Worm (Caenorhabditis elegans) whole organism, midembryonic: Measurements from ENCODE around the gene abhd-5.2.
A peak's percentile ranks its signal among the peaks of the same experiment; 100 is the strongest.

Source experiments
- T22C8.4 ChIP-seq: fragments of 200-800 bp; sonication (Bioruptor generic); IDR thresholded peaks from 2 replicates; pipeline ENCODE4 v1.3.6; 2022; ENCODE audit warnings: missing genetic modification characterization, missing compliant biosample characterization
- cog-1 ChIP-seq: sonication (generic microtip); optimal IDR thresholded peaks from 2 replicates; lab custom pipeline; 2016; ENCODE audit warnings: missing genetic modification characterization, missing compliant biosample characterization
- flt-1 ChIP-seq: fragments of 200-800 bp; sonication (Bioruptor generic); IDR thresholded peaks from 2 replicates; pipeline ENCODE4 v1.3.6; 2022; ENCODE audit warnings: missing genetic modification characterization, missing compliant biosample characterization
- klf-2 ChIP-seq: fragments of 200-800 bp; sonication (Bioruptor generic); conservative IDR thresholded peaks from 2 replicates; pipeline ENCODE4 v1.3.6; 2022; ENCODE audit warnings: missing genetic modification reagents, missing genetic modification characterization, missing compliant biosample characterization
- med-1 ChIP-seq: sonication (generic microtip); optimal IDR thresholded peaks from 2 replicates; lab custom pipeline; 2017; ENCODE audit warnings: missing genetic modification characterization, mild to moderate bottlenecking, missing compliant biosample characterization, antibody characterized with exemption, missing genetic modification reagents; ENCODE audit not compliant: insufficient read depth
- ref-1 ChIP-seq: fragments of 200-800 bp; sonication (Bioruptor generic); conservative IDR thresholded peaks from 2 replicates; pipeline ENCODE4 v1.3.6; 2022; ENCODE audit warnings: missing genetic modification reagents, missing genetic modification characterization, missing compliant biosample characterization
- tab-1 ChIP-seq: fragments of 200-800 bp; sonication (Bioruptor generic); IDR thresholded peaks from 2 replicates; pipeline ENCODE4 v1.3.6; 2022; ENCODE audit warnings: missing genetic modification characterization, missing compliant biosample characterization
- ztf-23 ChIP-seq: fragments of 200-800 bp; sonication (Bioruptor generic); IDR thresholded peaks from 2 replicates; pipeline ENCODE4 v1.3.6; 2022; ENCODE audit warnings: missing genetic modification reagents, missing genetic modification characterization, missing compliant biosample characterization
- ztf-29 ChIP-seq: fragments of 200-800 bp; sonication (Bioruptor generic); IDR thresholded peaks from 2 replicates; pipeline ENCODE4 v1.3.6; 2022; ENCODE audit warnings: missing genetic modification reagents, missing genetic modification characterization, missing compliant biosample characterization

abhd-5.2 gene

DNA sequence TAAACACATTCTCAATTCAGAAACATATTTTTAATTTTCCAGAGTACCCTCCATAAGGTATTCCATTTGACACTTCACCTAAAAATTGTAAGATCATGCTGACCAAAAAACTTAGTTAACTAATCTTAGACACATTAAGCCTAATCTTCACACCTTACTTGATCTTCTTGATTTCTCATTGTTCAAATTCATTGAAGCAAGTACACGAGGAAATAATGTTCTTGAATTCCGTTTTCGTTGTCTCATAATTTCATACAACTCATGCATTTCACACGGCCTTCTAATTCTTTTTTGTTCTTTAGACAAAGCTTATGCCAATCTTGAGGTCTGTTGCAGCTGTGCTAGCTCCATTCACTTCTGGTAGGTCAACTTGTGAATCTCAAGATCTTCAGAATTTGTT lies 27.5 kb downstream of the abhd-5.2 start, which contains the start of gene srd-33:
Gene srd-33 (plus strand): TSS at position 301 of the 400 bp plus-strand sequence.
- no peak for TF ChIP-seq ref-1 (GFP tag; lab: Robert Waterston, UW)

DNA sequence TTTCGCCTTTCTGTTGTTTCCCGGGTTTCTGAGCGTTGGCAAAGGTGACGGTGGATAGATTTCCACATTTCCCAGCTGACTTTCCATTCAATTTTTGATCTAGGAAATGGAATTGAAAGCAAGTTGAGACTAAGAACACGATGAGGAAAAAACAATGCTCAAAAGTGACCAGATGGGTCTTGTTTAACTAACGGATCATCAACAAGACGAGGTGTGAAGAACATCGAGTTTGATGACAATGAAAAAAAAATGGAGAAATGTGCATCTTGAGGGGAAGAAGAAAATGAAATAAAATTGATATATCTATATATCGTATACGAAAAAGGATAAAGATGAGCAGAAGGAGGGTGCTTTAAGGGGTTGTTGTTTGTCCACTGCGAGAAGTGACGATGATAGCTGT lies 33.1 kb downstream of the abhd-5.2 start, which contains the start of gene T19H12.6:
Gene T19H12.6 (minus strand): TSS at position 101 of the 400 bp plus-strand sequence.
- TF ChIP-seq ztf-23 (GFP tag; lab: Robert Waterston, UW) = no peak
- TF ChIP-seq ztf-29 (GFP tag; lab: Robert Waterston, UW) = no peak
- TF ChIP-seq T22C8.4 (GFP tag; lab: Robert Waterston, UW) = no peak

DNA sequence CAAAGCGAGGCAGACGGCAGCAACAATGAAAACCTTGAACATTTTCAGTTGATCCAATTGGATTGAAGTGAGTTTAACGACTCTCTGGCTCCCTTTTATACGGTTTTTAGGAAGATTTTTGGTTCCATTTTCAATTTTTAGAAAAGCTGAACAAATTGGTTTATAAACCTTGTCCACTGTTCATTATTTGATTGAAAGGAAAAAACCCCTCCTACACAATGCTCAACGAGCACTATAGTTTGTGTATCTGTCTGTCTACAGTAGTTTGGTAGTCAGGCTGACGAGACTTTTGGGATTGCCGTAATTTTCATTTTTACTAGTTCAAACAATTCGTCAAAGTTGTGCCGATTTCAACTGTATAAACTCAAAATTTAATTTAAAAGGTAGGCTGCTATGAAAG lies 34.8 kb downstream of the abhd-5.2 start, which contains the start of gene T19H12.15:
Gene T19H12.15 (minus strand): TSS at position 101 of the 400 bp plus-strand sequence.
- no peak for TF ChIP-seq ref-1 (GFP tag; lab: Robert Waterston, UW)
- no peak for TF ChIP-seq flt-1 (GFP tag; lab: Robert Waterston, UW)
- no peak for TF ChIP-seq tab-1 (GFP tag; lab: Robert Waterston, UW)
- TF ChIP-seq med-1 (GFP tag; lab: Kevin White, UChicago) = no peak
- TF ChIP-seq ztf-29 (GFP tag; lab: Robert Waterston, UW) = no peak
- TF ChIP-seq ztf-23 (GFP tag; lab: Robert Waterston, UW) = no peak

DNA sequence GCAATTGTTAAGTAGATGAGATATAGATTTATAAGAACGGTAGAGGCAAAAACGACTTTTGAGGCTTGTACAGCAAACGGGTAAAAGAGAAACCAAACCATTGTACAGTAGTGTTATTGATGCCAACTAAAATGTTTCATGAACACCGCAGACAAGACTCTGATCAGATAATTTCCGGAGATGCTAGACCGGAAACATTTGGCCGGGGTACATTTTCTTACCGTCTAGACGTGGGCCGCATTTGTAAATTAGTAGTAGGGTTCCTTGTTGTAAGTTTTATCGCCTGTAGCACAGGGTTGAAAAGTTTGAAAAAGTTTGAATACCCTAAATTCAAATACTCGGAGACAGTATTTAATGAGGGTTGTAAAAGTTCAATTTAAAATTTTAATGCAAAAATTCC lies 36.9 kb downstream of the abhd-5.2 start, which contains the start of gene str-32:
Gene str-32 (minus strand): TSS at position 101 of the 400 bp plus-strand sequence.
- TF ChIP-seq med-1 (GFP tag; lab: Kevin White, UChicago) (no peak), T22C8.4 (GFP tag; lab: Robert Waterston, UW) (no peak), tab-1 (GFP tag; lab: Robert Waterston, UW) (no peak), klf-2 (no peak), flt-1 (GFP tag; lab: Robert Waterston, UW) (no peak), ztf-23 (GFP tag; lab: Robert Waterston, UW) (no peak), ztf-29 (GFP tag; lab: Robert Waterston, UW) (no peak), ref-1 (GFP tag; lab: Robert Waterston, UW) (no peak), cog-1 (tag; lab: Kevin White, UChicago) (no peak)

DNA sequence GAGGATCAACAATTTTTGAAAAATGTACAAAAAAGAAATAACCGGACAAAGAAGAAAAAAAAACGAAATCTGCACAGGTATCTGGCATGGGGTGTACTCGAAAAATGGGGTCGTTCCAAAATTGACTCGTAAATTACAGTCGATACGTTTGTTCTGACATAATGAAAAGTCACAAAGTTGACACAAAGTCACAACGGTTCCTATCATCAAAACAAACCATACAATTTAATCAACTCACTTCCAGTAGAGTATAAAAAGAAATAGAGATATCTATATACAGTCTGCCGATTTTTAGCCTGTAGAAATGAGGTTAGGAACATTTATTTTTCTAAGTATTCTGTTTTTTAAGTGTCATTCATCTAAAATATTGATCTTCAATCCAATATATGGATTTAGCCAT lies 40.0 kb downstream of the abhd-5.2 start, which contains the start of gene T19H12.12:
Gene T19H12.12 (plus strand): TSS at position 301 of the 400 bp plus-strand sequence.
- TF ChIP-seq med-1 (GFP tag; lab: Kevin White, UChicago) (no peak), flt-1 (GFP tag; lab: Robert Waterston, UW) (no peak), ztf-29 (GFP tag; lab: Robert Waterston, UW) (no peak), tab-1 (GFP tag; lab: Robert Waterston, UW) (no peak), ref-1 (GFP tag; lab: Robert Waterston, UW) (no peak), klf-2 (no peak), ztf-23 (GFP tag; lab: Robert Waterston, UW) (no peak)

DNA sequence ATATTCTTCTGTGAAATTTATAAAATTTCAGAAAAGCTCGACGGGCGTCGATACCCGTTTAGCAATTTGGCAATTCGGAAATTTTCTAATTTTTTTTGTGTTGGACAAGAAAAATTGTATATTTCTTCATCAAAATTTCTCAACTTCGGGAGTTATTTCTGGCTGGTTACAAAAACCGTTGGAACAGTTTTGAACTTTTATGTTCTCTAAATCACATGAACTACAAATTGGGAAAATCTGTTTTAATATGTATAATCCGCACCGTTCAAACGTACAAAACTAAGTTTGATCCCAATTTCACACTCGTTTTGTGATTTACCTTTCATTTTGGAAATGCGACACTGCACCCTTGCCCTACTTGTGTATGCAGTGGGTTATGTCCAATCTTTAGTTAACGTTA lies 40.9 kb downstream of the abhd-5.2 start, which contains the start of gene T19H12.3:
Gene T19H12.3 (plus strand): TSS at position 301 of the 400 bp plus-strand sequence.
- no peak for TF ChIP-seq flt-1 (GFP tag; lab: Robert Waterston, UW)
- no peak for TF ChIP-seq ref-1 (GFP tag; lab: Robert Waterston, UW)
- no peak for TF ChIP-seq klf-2
- TF ChIP-seq ztf-23 (GFP tag; lab: Robert Waterston, UW) = no peak
- no peak for TF ChIP-seq T22C8.4 (GFP tag; lab: Robert Waterston, UW)
- TF ChIP-seq ztf-29 (GFP tag; lab: Robert Waterston, UW) = no peak
- no peak for TF ChIP-seq cog-1 (tag; lab: Kevin White, UChicago)
- no peak for TF ChIP-seq tab-1 (GFP tag; lab: Robert Waterston, UW)
- TF ChIP-seq med-1 (GFP tag; lab: Kevin White, UChicago) = no peak

DNA sequence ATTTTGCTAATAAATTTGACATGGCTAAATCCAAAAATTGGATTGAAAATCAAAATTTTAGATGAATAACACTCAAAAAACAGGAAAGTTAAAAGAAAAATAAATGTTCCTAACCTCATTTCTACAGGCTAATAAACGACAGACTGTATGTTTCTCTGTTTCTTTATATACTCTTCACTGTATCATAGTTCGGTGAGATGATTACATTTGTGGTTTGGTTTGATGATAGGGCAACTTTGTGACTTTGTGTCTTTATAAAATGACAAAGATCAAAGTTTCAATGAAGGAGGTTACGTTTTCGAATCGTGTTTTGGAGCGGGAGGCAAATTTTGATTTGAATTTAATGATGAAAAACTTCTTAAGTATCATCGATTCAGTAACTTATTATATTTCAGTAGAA lies 45.0 kb downstream of the abhd-5.2 start, which contains the start of gene ugt-12:
Gene ugt-12 (minus strand): TSS at position 153 of the 400 bp plus-strand sequence.
- TF ChIP-seq ztf-23 (GFP tag; lab: Robert Waterston, UW) (no peak), flt-1 (GFP tag; lab: Robert Waterston, UW) (no peak), T22C8.4 (GFP tag; lab: Robert Waterston, UW) (no peak)

DNA sequence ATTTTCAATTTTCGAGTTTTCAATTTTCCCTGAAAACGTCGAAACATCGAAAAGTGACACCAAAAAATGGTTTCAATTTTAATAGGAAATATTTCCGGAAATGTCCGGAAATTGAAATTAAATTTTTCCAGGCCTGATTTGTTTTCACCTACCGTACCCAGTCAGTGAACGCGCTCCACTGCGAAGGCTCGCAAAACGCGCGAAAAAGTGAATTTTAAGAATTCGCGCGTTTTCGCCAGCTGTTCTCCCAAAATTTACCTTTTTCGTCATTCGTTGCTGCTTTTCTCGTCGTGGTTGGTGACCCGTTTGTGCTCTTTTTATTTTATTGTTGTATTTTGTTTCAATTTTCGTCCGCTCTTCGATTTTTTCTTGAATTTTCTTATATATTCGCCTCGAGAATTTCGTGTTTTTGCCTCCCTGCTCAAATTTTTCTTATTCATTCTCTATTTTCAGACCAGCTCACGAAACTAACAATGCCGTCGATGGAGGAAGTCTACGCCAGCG lies 45.5 kb downstream of the abhd-5.2 start, which contains the start of gene T19H12.2:
Gene T19H12.2 (plus strand): TSS at position 454 of the 504 bp plus-strand sequence.
- TF ChIP-seq ref-1 (GFP tag; lab: Robert Waterston, UW) = no peak
- no peak for TF ChIP-seq tab-1 (GFP tag; lab: Robert Waterston, UW)
- no peak for TF ChIP-seq ztf-29 (GFP tag; lab: Robert Waterston, UW)
- TF ChIP-seq T22C8.4 (GFP tag; lab: Robert Waterston, UW) = no peak
- no peak for TF ChIP-seq med-1 (GFP tag; lab: Kevin White, UChicago)
- TF ChIP-seq ztf-23 (GFP tag; lab: Robert Waterston, UW) = no peak
- no peak for TF ChIP-seq flt-1 (GFP tag; lab: Robert Waterston, UW)
- no peak for TF ChIP-seq klf-2
- TF ChIP-seq cog-1 (tag; lab: Kevin White, UChicago) = no peak

DNA sequence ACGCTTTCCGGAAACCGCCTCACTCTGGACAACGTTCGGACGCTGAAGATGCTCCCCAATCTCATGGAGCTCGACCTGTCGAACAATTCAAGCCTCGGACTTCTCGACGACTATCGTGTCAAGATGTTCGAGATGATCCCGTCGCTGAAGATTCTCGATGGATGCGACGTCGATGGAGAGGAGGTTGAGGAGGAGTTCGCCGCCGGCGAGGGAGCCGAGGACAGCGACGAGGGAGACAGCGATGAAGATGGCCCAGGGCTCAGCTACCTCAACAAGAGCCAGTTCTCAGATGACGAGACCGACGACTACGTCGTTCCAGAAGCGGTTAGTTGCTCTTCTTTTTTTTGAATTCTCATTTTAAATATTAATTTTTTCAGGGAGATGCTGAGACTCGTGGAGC lies 46.3 kb downstream of the abhd-5.2 start:
- TF ChIP-seq klf-2 (no peak), tab-1 (GFP tag; lab: Robert Waterston, UW) (0 out of 2 replicates have a peak, but pooled peaks have one; percentile 39)

DNA sequence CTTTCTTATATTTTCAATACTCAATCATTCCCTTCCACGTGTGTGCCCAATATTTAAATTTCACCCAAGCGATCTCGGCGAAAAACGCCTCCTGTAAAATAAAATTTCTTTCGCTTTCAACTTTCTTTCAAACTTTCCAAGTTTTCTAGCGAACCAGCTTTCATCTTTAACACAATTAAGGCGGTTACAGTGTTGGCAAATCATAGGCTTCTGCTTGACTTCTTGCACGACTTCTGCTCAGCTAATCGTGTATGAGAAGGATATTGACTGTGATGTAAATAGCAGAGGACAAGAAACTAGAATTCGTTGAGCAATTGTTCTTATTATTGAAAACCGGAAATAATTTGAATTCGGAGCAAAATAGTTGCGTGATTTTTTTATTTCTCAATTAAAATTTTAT lies 46.8 kb downstream of the abhd-5.2 start:
- no peak for TF ChIP-seq klf-2
- TF ChIP-seq ref-1 (GFP tag; lab: Robert Waterston, UW) = no peak
- TF ChIP-seq med-1 (GFP tag; lab: Kevin White, UChicago) = no peak
- TF ChIP-seq ztf-23 (GFP tag; lab: Robert Waterston, UW) = no peak
- TF ChIP-seq T22C8.4 (GFP tag; lab: Robert Waterston, UW) = no peak
